Fruit fly (Drosophila melanogaster): ENCODE measurements around the gene CG18754.
A peak's percentile ranks its signal among the peaks of the same experiment; 100 is the strongest.

CG18754 gene

dm6 chr3R:23733771-23734170 lies 49.9 kb downstream of the CG18754 start:
- TF ChIP-seq Blimp-1 (GFP tag; optimal IDR thresholded peaks at IDR 0.05) (peak; percentile 68), Elba2 (GFP tag; optimal IDR thresholded peaks at IDR 0.05) (peak; percentile 51), CG8359 (GFP tag; optimal IDR thresholded peaks at IDR 0.05; ENCODE audit: borderline replicate concordance) (peak; percentile 16), Pdp1 (GFP tag; optimal IDR thresholded peaks at IDR 0.05) (peak in 1 of 2 experiments; percentile 91), CG4820 (GFP tag; optimal IDR thresholded peaks at IDR 0.05) (no peak), insv (GFP tag; optimal IDR thresholded peaks at IDR 0.05) (peak in 1 of 2 experiments; percentile 54), CG2199 (GFP tag; IDR thresholded peaks at IDR 0.05) (0 out of 3 replicates have a peak, but pooled peaks have one; percentile 22), gce (GFP tag; IDR thresholded peaks at IDR 0.05) (peak; percentile 32; the same call in 1 of the 3 replicates), Med (GFP tag) (peak; percentile 18), CG12769 (tag; optimal IDR thresholded peaks at IDR 0.05) (peak; percentile 24), btn (GFP tag; optimal IDR thresholded peaks at IDR 0.05) (no peak)

- peak; percentile 67 for TF ChIP-seq Drgx (GFP tag; IDR thresholded peaks at IDR 0.05)
- TF ChIP-seq sens (GFP tag), result peak; percentile 75
- no peak for TF ChIP-seq Atf-2 (GFP tag; optimal IDR thresholded peaks at IDR 0.05)
- no peak for TF ChIP-seq NC2β (GFP tag; optimal IDR thresholded peaks at IDR 0.05)
- peak; percentile 58 for TF ChIP-seq CG11696 (GFP tag; IDR thresholded peaks at IDR 0.05)
- TF ChIP-seq Neu2 (GFP tag; optimal IDR thresholded peaks at IDR 0.05; ENCODE audit: borderline replicate concordance), result no peak
- TF ChIP-seq CG15269 (tag; optimal IDR thresholded peaks at IDR 0.05), result peak; percentile 31
- no peak for TF ChIP-seq CG8089 (GFP tag; optimal IDR thresholded peaks at IDR 0.05)
- TF ChIP-seq corto (GFP tag; optimal IDR thresholded peaks at IDR 0.05), result no peak
- no peak for TF ChIP-seq CG3995 (GFP tag; optimal IDR thresholded peaks at IDR 0.05)
- TF ChIP-seq bsh (GFP tag; optimal IDR thresholded peaks at IDR 0.05), result peak in 1 of 2 experiments; percentile 7
- peak; percentile 39; the same call in 1 of the 3 replicates for TF ChIP-seq zfh1 (GFP tag; IDR thresholded peaks at IDR 0.05)
- peak; percentile 30 for TF ChIP-seq Ssrp (tag; optimal IDR thresholded peaks at IDR 0.05)
- TF ChIP-seq CrebB (tag; optimal IDR thresholded peaks at IDR 0.05), result no peak
- peak; percentile 40 for TF ChIP-seq ATbp (GFP tag; optimal IDR thresholded peaks at IDR 0.05)
- TF ChIP-seq dmrt99B (tag; optimal IDR thresholded peaks at IDR 0.05), result peak; percentile 73
- no peak for TF ChIP-seq ara (GFP tag; IDR thresholded peaks at IDR 0.05)
- TF ChIP-seq CG7556 (GFP tag; optimal IDR thresholded peaks at IDR 0.05), result peak; percentile 1
- TF ChIP-seq CG12391 (tag; optimal IDR thresholded peaks at IDR 0.05), result peak; percentile 25
- no peak for TF ChIP-seq lov (optimal IDR thresholded peaks at IDR 0.05)
- no peak for TF ChIP-seq lov (GFP tag; IDR thresholded peaks at IDR 0.05)
- TF ChIP-seq CG8359 (GFP tag; optimal IDR thresholded peaks at IDR 0.05; ENCODE audit: borderline replicate concordance), result no peak
- TF ChIP-seq dpn (GFP tag; optimal IDR thresholded peaks at IDR 0.05), result no peak
- TF ChIP-seq CG18011 (GFP tag; optimal IDR thresholded peaks at IDR 0.05), result no peak
- TF ChIP-seq Dfd (GFP tag; optimal IDR thresholded peaks at IDR 0.05), result no peak
- TF ChIP-seq zen (tag; optimal IDR thresholded peaks at IDR 0.05), result no peak
- TF ChIP-seq CG31441 (GFP tag; IDR thresholded peaks at IDR 0.05), result 0 out of 2 replicates have a peak, but pooled peaks have one; percentile 24
- peak; percentile 13; the same call in 1 of the 3 replicates for TF ChIP-seq CG11695 (GFP tag; IDR thresholded peaks at IDR 0.05)
- TF ChIP-seq CG10979 (tag; optimal IDR thresholded peaks at IDR 0.05), result no peak
- no peak for TF ChIP-seq emc (GFP tag; optimal IDR thresholded peaks at IDR 0.05)
- no peak for TF ChIP-seq MBD-R2 (GFP tag; IDR thresholded peaks at IDR 0.05)
- TF ChIP-seq CG32532 (GFP tag; IDR thresholded peaks at IDR 0.05), result no peak
- TF ChIP-seq nerfin-1 (tag; optimal IDR thresholded peaks at IDR 0.05), result no peak
- no peak for TF ChIP-seq CG9932 (GFP tag; IDR thresholded peaks at IDR 0.05)
- no peak for TF ChIP-seq CG16813 (GFP tag; IDR thresholded peaks at IDR 0.05; ENCODE audit: partially characterized antibody)
- TF ChIP-seq CG6689 (GFP tag; IDR thresholded peaks at IDR 0.05), result peak; percentile 23; the same call in 1 of the 2 replicates
- peak in 1 of 2 experiments; percentile 48 for TF ChIP-seq Hr51 (GFP tag; optimal IDR thresholded peaks at IDR 0.05)
Measured at dm6 chr3R:23734573-23735404, 50.9 kb downstream of the CG18754 start.
